Fruit fly (Drosophila melanogaster) whole organism, wandering third instar larva: ENCODE measurements around the gene BoYb.

Experiments used
- Dfd ChIP-seq: fragments of >200 bp; optimal IDR thresholded peaks from 2 replicates; lab custom pipeline; 2017; ENCODE audit warnings: missing biosample characterization, missing genetic modification characterization
- Hr78 ChIP-seq: fragments of >200 bp; optimal IDR thresholded peaks from 2 replicates; lab custom pipeline; 2017; ENCODE audit warnings: missing biosample characterization, missing genetic modification characterization
- Rel ChIP-seq, 2 experiments: fragments of 200-800 bp; sonication (Bioruptor generic) in 1 of 2; optimal IDR thresholded peaks; 2 replicates in 1 of 2; 3 replicates in 1 of 2; lab custom pipeline; 2016 to 2019; ENCODE audit warnings: mild to moderate bottlenecking in 2 of 2, missing biosample characterization in 2 of 2, missing genetic modification characterization in 2 of 2, moderate library complexity in 1 of 2
- foxo ChIP-seq, 2 experiments: fragments of 200-800 bp; sonication (Bioruptor generic); optimal IDR thresholded peaks; 2 replicates in 1 of 2; 3 replicates in 1 of 2; lab custom pipeline; 2016 to 2017; ENCODE audit warnings: missing biosample characterization in 2 of 2, missing genetic modification characterization in 2 of 2
- pan ChIP-seq: fragments of >200 bp; optimal IDR thresholded peaks from 2 replicates; lab custom pipeline; 2017
- usp ChIP-seq: fragments of >200 bp; optimal IDR thresholded peaks from 2 replicates; lab custom pipeline; 2017; ENCODE audit warnings: missing biosample characterization, missing genetic modification characterization
- woc ChIP-seq: sonication (Bioruptor generic); optimal IDR thresholded peaks from 2 replicates; lab custom pipeline; 2016; ENCODE audit warnings: missing biosample characterization, mild to moderate bottlenecking, missing genetic modification characterization

DNA sequence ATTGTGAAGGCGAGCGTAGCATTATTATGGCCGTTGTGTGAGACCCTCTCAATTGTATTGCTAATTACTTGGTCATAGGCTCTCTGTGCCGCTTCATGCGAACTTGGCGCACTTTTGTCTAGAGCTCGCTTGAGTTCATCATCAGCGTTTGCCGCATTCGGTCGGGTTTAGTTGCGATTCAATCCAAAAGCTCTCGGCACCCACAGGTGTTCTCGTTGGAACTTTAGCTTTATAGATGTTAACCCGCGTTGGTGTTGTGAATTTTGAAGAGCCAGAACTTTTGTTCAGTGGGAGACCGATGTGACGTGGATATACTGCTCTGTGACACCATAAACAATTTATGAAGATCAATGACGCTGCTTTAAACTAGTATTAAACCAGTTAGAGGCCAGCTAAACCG lies 20.8 kb upstream of the BoYb start, which contains the start of gene slif:
- TF ChIP-seq pan (no peak), foxo (GFP tag; optimal IDR thresholded peaks at IDR 0.05; lab: Kevin White, UChicago) (no peak), usp (no peak), Hr78 (GFP tag; lab: Kevin White, UChicago) (no peak), Rel (GFP tag; optimal IDR thresholded peaks at IDR 0.05; lab: Kevin White, UChicago) (no peak), Rel (tag; optimal IDR thresholded peaks at IDR 0.05; lab: Kevin White, UChicago) (no peak), woc (GFP tag; lab: Kevin White, UChicago) (no peak), Dfd (GFP tag; lab: Kevin White, UChicago) (no peak)
